Worm (Caenorhabditis elegans): ENCODE results near the gene nep-18.

DNA sequence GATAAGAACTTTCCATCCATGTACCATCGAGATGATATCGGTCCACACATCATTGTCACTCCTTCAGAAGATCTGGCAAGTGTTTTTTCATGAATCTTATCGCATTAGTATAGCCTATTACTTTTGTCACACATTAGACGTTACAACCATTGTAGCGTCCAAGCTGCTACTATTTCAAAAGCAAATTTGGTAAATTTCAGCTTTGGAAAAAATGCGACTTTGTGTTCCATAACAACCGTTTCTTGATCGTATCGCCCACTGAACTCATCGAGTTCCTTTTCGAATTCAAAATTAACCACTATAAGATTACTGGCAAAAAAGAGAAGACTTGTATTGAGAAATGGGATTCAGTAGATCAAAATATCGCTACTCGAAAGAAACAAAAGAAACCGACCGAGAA lies 10.8 kb downstream of the nep-18 start:
- TF ChIP-seq nhr-67 (tag; optimal IDR thresholded peaks at IDR 0.05): no peak
- no peak for TF ChIP-seq pqm-1 (tag; optimal IDR thresholded peaks at IDR 0.05)
- no peak for TF ChIP-seq nhr-11 (tag; optimal IDR thresholded peaks at IDR 0.05)
- no peak for TF ChIP-seq ZK546.5 (tag; optimal IDR thresholded peaks at IDR 0.05)

Measured in whole organism, L3 larva.